Worm (Caenorhabditis elegans): ENCODE data around the gene D1025.1.
A peak's percentile ranks its signal among the peaks of the same experiment; 100 is the strongest.

Gene D1025.1

DNA sequence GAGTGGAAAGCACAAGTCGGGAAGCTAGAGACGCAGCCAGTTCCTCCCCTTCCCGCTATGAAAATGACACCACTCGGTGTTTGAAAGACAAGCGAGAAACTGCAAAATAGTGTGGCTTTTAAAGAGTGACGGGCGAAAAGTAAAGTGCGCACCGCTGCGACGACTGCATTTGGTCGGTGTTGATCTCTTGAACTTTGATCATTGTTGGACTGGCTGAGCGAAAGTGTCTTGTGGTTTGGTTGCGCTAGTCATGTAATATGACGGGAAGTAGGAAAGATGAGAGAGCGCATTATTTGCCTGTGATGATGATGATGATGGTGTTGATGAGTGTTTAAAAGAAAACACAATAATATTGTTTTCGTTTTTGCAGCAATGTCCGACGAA, 39.7 kb downstream of the D1025.1 start (continued):
- TF ChIP-seq Y48G9A.11 (GFP tag; IDR thresholded peaks at IDR 0.05): no peak
- no peak for TF ChIP-seq ces-1 (GFP tag; optimal IDR thresholded peaks at IDR 0.05)
- peak; percentile 92 for TF ChIP-seq lin-1 (GFP tag; IDR thresholded peaks at IDR 0.05)
- no peak for TF ChIP-seq ZK546.5 (tag; optimal IDR thresholded peaks at IDR 0.05)
- peak; percentile 92 to 97 for TF ChIP-seq mdl-1 (tag; optimal IDR thresholded peaks at IDR 0.05)
- no peak for TF ChIP-seq lin-15B (tag; optimal IDR thresholded peaks at IDR 0.05)
- no peak for TF ChIP-seq Y5F2A.4 (GFP tag; optimal IDR thresholded peaks at IDR 0.05)
- TF ChIP-seq hif-1 (tag; optimal IDR thresholded peaks at IDR 0.05): peak; percentile 34 to 92
- TF ChIP-seq unc-39 (tag; optimal IDR thresholded peaks at IDR 0.05): no peak
- peak; percentile 37 for TF ChIP-seq duxl-1 (tag; optimal IDR thresholded peaks at IDR 0.05; ENCODE audit: poor library complexity)
- TF ChIP-seq ceh-20 (GFP tag; IDR thresholded peaks at IDR 0.05): peak; percentile 87
- no peak for TF ChIP-seq ZK337.2 (GFP tag; IDR thresholded peaks at IDR 0.05)
- peak; percentile 44; the same call in 1 of the 2 replicates for TF ChIP-seq nhr-41 (GFP tag; IDR thresholded peaks at IDR 0.05)
- TF ChIP-seq jun-1 (tag; optimal IDR thresholded peaks at IDR 0.05): peak; percentile 71
- TF ChIP-seq ceh-32 (tag; optimal IDR thresholded peaks at IDR 0.05; ENCODE audit: poor library complexity): no peak

DNA sequence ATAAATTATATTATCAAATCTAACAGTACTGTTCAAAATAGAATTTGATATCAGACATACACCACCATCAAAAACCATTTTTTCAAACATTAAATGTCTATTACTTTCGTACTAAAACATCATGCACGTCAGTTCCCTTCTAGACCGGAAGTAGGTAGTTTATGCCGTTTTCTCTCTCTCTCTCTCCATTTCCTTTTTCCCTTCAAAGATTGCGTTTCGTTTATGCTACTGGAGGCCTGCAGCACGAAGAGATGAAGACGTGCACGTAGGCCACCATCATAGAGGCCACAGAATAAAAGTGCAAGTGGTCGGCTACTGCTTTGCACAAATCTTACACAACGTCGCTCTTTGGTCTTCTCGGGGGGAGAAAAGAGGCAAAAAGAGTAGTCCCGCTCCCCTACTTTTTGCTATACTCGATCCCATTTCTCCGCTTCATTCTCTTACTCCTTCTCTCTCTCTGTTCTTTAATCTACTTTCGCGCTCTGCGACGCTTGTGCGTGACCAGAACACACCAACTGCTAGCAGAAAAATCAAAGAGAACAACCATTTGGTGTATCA, 40.9 kb downstream of the D1025.1 start:
- no peak for TF ChIP-seq ceh-62 (tag; optimal IDR thresholded peaks at IDR 0.05)
- peak; percentile 68 for TF ChIP-seq fkh-10 (GFP tag; optimal IDR thresholded peaks at IDR 0.05)
- TF ChIP-seq zag-1 (tag; optimal IDR thresholded peaks at IDR 0.05): no peak
- no peak for TF ChIP-seq unc-130 (GFP tag; optimal IDR thresholded peaks at IDR 0.05)
- no peak for TF ChIP-seq mxl-2 (GFP tag; conservative IDR thresholded peaks at IDR 0.05)
- TF ChIP-seq dve-1 (tag; optimal IDR thresholded peaks at IDR 0.05; ENCODE audit: insufficient read depth): no peak
- no peak for TF ChIP-seq unc-39 (tag; optimal IDR thresholded peaks at IDR 0.05)
- TF ChIP-seq nhr-77 (tag; optimal IDR thresholded peaks at IDR 0.05): no peak
- peak; percentile 80 for TF ChIP-seq ceh-20 (GFP tag; IDR thresholded peaks at IDR 0.05)
- TF ChIP-seq sdz-12 (GFP tag; optimal IDR thresholded peaks at IDR 0.05): no peak
- TF ChIP-seq lin-38 (GFP tag; IDR thresholded peaks at IDR 0.05): peak; percentile 29; the same call in 1 of the 2 replicates
- no peak for TF ChIP-seq ZK546.5 (tag; optimal IDR thresholded peaks at IDR 0.05)
- peak; percentile 80 for TF ChIP-seq hlh-30 (tag; optimal IDR thresholded peaks at IDR 0.05; ENCODE audit: insufficient read depth)
- no peak for TF ChIP-seq attf-4 (tag; optimal IDR thresholded peaks at IDR 0.05)
- no peak for TF ChIP-seq egl-27 (tag; optimal IDR thresholded peaks at IDR 0.05)
- TF ChIP-seq zip-11 (GFP tag; IDR thresholded peaks at IDR 0.05): no peak
- TF ChIP-seq daf-12 (tag; optimal IDR thresholded peaks at IDR 0.05): no peak
- no peak for TF ChIP-seq Y5F2A.4 (GFP tag; optimal IDR thresholded peaks at IDR 0.05)
- no peak for TF ChIP-seq lin-15B (tag; optimal IDR thresholded peaks at IDR 0.05)
- peak; percentile 72 for TF ChIP-seq mep-1 (tag; optimal IDR thresholded peaks at IDR 0.05)
- TF ChIP-seq pqm-1 (tag; optimal IDR thresholded peaks at IDR 0.05): peak; percentile 2
- TF ChIP-seq mdl-1 (tag; optimal IDR thresholded peaks at IDR 0.05): peak; percentile 55 to 71
- no peak for TF ChIP-seq nhr-102 (tag; optimal IDR thresholded peaks at IDR 0.05)
- peak; percentile 80 for TF ChIP-seq tra-1 (GFP tag; IDR thresholded peaks at IDR 0.05)
- TF ChIP-seq F26F4.8 (GFP tag; conservative IDR thresholded peaks at IDR 0.05): no peak
- no peak for TF ChIP-seq Y75B8A.6 (GFP tag; IDR thresholded peaks at IDR 0.05)
- peak; percentile 54 for TF ChIP-seq F37D6.2 (tag; optimal IDR thresholded peaks at IDR 0.05)
- TF ChIP-seq dpl-1 (GFP tag; optimal IDR thresholded peaks at IDR 0.05): peak; percentile 10
- no peak for TF ChIP-seq dmd-9 (GFP tag; IDR thresholded peaks at IDR 0.05)
- no peak for TF ChIP-seq F49E8.2 (tag; optimal IDR thresholded peaks at IDR 0.05; ENCODE audit: borderline replicate concordance)
- no peak for TF ChIP-seq mes-2 (tag; optimal IDR thresholded peaks at IDR 0.05; ENCODE audit: poor library complexity, severe bottlenecking)
- no peak for TF ChIP-seq nhr-10 (tag; optimal IDR thresholded peaks at IDR 0.05)
- no peak for TF ChIP-seq nhr-76 (tag; optimal IDR thresholded peaks at IDR 0.05)
- TF ChIP-seq nhr-28 (tag; optimal IDR thresholded peaks at IDR 0.05): peak; percentile 18
- TF ChIP-seq unc-62 (GFP tag; optimal IDR thresholded peaks at IDR 0.05 in 1 of 2): peak in 1 of 2 experiments; percentile 88
- TF ChIP-seq unc-62 (tag; optimal IDR thresholded peaks at IDR 0.05): no peak
- no peak for TF ChIP-seq gei-8 (GFP tag; optimal IDR thresholded peaks at IDR 0.05)
- TF ChIP-seq php-3 (GFP tag; IDR thresholded peaks at IDR 0.05): peak; percentile 82
- no peak for TF ChIP-seq jun-1 (tag; optimal IDR thresholded peaks at IDR 0.05)
- no peak for TF ChIP-seq daf-16 (GFP tag; optimal IDR thresholded peaks at IDR 0.05)
- TF ChIP-seq daf-16 (tag; optimal IDR thresholded peaks at IDR 0.05): peak; percentile 53

Measured in whole organism, L4 larva.